Fruit fly (Drosophila melanogaster) S2 (cell line): ENCODE data around the gene CG7888.

Experiments used
- CG8478 ChIP-seq: fragments of >200 bp; optimal IDR thresholded peaks from 2 replicates; lab custom pipeline; 2018
- CTCF ChIP-seq, 2 experiments: fragments of >200 bp; optimal IDR thresholded peaks; 2 replicates each; lab custom pipeline; 2018

Gene CG7888

DNA sequence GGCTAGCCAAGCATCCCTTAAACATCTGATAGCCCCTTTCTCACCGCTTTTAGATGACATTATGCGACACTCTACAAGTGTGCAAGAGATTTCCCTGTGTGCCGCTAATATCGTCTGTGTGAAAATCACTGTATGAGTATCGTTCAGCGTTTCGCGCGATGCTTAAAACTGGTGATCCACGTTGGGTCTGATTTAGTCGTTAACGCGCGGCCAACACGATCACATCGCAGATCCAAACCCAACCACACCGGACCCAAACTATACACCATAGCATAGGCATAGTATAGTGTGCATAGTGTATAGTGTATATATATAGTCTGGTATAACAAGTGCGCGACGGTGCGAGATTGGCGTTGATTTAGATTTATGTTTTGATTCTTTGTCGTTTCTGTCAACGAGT, at the start of gene CG7888:
Gene CG7888 (plus strand): TSS at position 193 of the 400 bp plus-strand sequence.
- no peak for TF ChIP-seq CG8478
- TF ChIP-seq CTCF (optimal IDR thresholded peaks at IDR 0.05; lab: Kevin White, UChicago) = no peak

DNA sequence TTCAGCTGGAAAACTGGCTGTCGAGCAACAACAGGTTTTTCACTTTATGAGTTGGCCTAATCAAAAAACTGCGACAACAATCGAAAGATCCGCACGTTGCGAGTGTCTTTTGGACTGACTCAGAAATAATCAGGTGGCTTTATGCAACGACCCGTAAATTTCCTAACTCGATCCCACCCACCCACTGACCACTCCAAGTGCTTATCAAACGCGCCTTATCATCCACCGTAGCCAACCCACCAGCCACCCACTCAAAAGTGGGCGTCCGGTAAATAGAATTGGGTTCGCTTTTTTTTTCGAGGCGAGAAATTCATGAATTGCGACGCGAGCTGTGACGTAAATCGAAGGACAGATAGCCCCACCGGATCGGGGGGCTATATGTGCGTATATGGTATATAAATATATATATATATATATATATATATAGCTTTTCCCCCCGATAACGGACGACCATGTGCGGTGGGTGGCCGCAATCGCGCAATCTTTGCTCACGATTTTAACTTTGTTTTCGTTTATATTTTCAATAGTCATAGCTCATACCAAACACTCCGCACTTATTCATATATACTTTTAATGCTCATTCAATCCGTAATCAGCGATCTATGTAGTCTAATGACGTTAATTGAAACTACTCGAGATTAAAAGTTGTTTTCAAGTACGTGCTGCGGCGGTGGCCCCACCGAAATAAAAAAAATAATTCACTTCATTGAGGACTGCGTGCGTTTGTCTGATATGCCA, 48.9 kb upstream of the CG7888 start:
- TF ChIP-seq CG8478 (no peak), CTCF (optimal IDR thresholded peaks at IDR 0.05; lab: Kevin White, UChicago) (no peak)

DNA sequence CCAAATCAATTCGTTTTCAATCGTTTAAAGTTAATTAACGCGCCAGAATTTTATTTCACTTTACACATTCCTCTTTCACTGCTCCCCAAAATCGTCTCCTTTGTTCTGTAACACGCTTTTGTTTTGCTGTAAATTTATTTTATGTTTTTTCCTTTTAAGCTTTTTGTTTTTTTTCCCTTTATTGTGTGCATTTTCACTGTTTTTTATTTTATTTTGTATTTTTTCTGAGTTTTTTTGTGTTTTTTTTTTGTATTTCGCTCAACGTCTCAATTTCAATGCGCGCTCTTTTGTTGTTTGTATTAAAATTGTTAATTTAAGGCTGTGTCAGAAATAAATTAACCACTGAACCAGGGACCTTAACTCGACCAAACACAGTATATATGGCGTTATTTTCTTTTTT, 47.4 kb upstream of the CG7888 start:
- TF ChIP-seq CTCF (optimal IDR thresholded peaks at IDR 0.05; lab: Kevin White, UChicago) (no peak), CG8478 (no peak)

DNA sequence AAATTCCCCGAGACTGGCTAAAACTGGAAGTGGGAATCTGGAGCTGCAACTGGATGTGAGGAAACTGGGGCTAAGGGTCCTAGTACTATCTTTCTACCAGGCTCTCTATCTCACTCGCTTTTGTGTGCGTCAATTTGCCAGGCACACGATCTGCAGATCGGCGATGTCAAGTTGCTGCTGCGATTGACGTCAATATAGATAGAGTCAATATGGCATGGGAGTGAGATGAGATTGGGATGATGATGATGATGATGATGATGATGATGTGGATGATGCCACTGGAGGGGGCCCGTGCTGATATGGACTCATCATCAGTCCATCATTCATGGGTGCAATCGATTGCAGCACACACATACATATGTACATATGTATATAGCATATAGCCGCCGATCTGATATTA, 46.0 kb upstream of the CG7888 start:
- TF ChIP-seq CG8478 (no peak), CTCF (optimal IDR thresholded peaks at IDR 0.05; lab: Kevin White, UChicago) (no peak)

DNA sequence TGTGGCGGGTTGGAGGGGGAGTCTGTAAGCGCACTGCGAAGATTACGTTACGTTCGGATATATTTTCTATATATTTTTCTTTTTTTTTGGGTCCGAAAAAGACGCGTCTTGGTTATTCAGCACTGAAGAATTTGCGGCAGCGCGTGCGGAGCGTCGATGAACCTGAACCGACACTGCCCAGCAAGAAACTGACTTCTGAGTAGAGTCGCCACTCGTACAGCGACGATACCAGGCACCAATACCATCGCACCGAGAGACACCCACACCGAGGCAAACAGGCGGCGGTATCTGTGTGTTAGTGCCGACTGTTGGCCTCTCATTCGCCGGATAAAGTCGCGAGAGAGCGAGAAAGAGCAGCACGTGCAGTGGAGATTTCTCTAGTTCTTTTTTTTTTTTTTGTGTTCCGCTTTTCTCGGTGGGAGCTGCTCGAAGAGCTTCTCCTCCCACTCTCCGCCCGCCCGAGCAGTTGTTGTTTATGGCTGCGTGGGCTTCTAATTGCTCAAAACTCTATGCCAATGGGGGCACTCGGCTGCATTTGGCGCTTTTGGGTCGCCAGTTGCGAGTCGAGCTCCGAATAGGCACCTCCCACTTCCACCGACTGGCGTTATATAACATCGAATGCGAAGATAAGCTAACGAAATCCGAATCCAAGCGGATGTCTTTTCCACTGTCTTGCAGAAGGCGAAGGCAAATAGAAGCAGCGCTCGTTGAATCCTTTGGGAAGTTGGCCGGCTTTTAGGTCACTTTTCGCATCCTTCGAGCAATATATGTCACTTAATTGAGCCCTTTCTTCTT, 44.6 kb upstream of the CG7888 start, which contains the start of gene klu:
Gene klu (minus strand): TSS at position 189 of the 795 bp plus-strand sequence.
- TF ChIP-seq CTCF (optimal IDR thresholded peaks at IDR 0.05; lab: Kevin White, UChicago) = no peak
- no peak for TF ChIP-seq CG8478

DNA sequence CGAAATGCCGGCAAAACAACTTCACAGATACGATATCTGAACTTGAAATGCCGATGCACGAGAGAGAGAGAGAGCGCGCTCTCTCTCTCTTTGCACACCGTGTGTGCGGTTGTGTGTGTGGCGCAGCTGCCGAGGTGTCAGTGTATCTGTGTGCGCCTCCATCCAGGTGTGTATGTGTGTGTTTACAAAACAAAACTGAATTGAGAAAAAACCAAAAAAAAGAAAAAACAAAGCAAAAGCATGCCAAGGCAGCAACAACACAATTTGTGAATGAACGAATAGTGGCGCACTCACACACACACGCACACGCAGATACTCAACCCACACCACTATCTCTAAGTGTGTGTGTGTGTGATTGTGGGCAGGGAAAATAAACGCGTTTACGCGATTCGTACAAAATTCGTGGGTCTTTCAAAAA, 43.4 kb upstream of the CG7888 start:
- TF ChIP-seq CG8478 (no peak), CTCF (optimal IDR thresholded peaks at IDR 0.05; lab: Kevin White, UChicago) (no peak)

DNA sequence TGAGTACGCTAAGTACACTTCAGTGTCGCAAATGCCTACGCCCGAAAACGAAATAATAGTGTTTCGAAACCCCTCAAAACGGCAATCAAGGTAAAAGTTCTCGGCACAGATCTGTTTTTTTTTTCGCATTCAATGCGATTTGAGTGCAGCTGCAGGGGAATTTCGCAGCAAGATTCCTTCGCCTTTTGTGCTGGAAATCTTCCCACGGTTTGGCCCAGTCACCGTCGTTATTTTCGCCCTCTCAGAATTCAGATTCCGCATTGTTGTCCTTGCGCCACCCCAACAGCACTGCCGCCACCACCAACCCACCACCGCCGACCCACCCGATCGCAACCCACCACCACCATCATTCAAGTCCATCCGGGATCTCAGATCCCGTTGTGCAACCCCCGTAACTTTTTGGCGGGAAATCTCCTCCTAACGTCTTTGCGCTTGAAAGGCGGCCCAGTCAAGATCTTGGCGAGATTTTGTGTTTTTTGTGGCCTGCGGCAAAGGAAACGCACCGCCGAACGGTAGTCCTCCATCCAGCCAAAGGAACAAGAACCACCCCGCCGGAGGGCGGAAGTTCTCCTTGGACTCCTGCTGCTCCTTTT, 42.1 kb upstream of the CG7888 start:
- TF ChIP-seq CG8478 (no peak), CTCF (optimal IDR thresholded peaks at IDR 0.05; lab: Kevin White, UChicago) (no peak)

DNA sequence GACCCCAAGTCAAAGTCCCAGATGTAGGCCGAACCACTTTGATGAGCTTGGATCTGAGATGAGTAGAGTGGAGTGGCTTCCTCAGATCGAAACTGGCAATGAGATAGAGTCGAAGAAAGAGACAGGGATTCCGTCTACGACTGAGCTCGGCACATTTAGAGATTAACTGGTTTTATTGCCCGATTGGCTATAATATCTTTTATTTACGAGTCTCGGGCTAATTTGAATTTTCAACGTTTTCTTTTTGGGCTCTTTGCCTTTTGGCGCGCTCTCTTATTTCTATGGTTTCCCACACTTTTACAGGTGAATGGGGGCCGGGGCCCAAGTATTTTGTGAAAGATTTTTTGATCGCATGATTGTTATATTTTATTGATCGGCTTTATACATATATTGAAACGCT, 38.6 kb upstream of the CG7888 start:
- TF ChIP-seq CG8478 = no peak
- TF ChIP-seq CTCF (optimal IDR thresholded peaks at IDR 0.05; lab: Kevin White, UChicago) = no peak

DNA sequence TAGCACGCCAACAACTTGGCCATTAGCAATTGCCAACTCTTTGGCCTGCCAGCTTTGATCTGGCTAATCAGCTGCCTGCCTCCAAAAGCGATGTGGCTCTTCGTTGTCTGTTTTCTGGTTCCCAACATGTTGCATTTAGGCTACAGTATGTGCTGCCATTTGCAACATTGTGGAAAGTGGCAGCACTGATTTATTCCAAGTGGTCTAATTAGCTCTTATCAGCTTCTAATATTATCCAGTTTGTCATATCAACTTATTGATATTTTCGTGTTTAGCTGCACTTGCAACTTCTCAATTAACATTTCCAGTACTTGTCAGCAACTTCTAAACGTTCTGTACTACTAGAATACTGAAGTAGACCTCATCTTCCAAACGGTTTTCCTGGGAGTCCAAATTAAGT, 33.8 kb upstream of the CG7888 start:
- TF ChIP-seq CG8478 = no peak
- TF ChIP-seq CTCF (optimal IDR thresholded peaks at IDR 0.05; lab: Kevin White, UChicago) = no peak

DNA sequence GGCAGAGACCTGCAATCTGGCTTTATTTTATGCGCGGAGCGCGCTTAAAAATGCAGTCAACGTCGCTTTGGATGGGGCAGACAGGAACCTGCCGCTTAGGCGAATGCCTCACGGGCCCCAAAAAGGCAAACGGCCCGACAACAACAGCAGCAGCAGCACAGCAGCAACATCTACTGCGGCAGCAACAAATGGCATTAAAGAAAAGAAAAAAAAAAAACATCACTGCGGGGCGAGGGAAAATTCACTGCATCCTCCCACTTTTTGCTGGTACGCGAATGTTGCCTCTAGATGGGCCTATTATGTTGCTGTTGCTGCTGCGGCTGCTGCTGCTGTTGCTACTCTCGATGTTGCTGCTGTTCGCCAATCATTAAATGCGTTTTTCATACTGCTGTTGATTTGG, 31.9 kb upstream of the CG7888 start:
- TF ChIP-seq CTCF (optimal IDR thresholded peaks at IDR 0.05; lab: Kevin White, UChicago) (no peak), CG8478 (no peak)

DNA sequence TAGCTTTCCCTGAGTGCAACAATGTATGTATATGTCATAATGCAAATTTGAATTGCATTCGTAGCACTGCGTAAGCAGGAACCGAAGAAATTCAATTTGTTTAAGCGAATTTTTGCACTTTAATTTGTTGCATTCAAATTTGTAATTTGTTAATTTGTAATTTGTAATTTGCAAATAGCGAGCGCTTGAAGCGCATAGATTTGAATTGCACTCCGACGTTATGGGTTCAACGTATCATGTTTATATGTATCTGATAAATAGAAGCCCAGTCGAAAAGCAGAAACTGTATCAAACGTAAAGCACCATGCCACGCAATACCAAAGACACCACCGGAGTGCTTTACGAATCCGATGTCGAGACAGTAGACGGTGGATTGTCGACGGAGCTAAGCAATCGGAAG, 30.6 kb upstream of the CG7888 start, which contains the start of gene Fad2:
Gene Fad2 (plus strand): TSS at position 301 of the 400 bp plus-strand sequence.
- TF ChIP-seq CG8478 (no peak), CTCF (optimal IDR thresholded peaks at IDR 0.05; lab: Kevin White, UChicago) (no peak)

DNA sequence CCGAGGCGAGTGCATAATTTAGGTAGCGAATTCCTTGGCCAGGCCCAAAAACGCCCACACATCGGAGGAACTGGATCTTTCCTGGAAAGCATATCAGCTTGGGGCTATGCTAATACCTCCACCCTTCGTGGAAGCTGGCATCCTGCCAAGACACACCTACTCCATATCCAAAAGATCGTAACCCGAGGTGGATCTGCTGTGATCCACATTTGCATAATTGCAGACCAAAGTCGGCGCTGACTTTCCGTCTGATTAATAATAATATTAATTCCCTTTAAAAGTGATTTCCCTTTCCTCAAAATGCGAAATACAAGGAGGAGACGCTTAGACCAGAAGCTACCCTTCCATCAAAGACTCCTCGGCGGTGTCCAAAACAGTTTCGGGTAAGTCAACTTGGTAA, 28.6 kb upstream of the CG7888 start, which contains the start of gene CG32079:
Gene CG32079 (plus strand): TSS at position 301 of the 400 bp plus-strand sequence.
- TF ChIP-seq CG8478 = no peak
- TF ChIP-seq CTCF (optimal IDR thresholded peaks at IDR 0.05; lab: Kevin White, UChicago) = no peak

DNA sequence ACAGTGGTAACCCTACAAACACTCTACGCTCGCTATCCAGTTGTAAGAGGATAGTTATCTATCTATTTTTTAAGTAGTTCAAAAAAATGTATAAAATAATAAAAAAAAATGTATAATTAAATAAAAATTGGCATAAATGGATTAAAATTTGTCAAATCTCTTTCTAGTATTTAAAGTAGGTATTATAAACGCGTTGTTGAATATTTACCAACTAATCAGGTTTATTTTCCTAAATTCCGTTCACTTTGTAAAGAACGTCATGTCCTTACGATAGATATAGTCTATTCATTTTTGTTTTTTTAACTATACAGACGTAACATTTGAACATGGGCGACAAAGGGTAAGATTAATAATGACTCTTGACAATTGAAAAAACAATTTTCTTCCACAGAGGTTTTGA, 26.6 kb upstream of the CG7888 start, which contains the start of gene CG32081:
Gene CG32081 (plus strand): TSS at position 301 of the 400 bp plus-strand sequence.
- TF ChIP-seq CG8478 (no peak), CTCF (optimal IDR thresholded peaks at IDR 0.05; lab: Kevin White, UChicago) (no peak)

DNA sequence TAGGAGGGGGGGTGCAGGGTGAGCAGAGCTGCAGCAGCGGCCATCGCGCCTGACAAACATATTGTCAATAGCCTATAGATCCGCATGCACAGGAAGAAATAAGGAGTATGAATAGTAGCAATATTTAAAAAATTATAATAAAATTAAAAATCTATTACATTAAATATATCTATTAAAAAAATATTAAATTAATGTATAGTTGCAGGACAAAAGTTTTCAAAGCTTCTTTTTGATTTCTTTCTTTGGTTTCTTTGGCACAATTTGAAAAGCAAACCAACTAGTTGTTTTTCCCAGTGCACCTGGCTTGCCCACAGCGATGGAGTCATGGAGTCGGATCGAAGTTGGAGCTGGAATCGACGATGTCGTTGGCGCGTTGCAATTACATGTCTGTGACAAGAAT, 22.1 kb upstream of the CG7888 start:
- TF ChIP-seq CG8478 (no peak), CTCF (optimal IDR thresholded peaks at IDR 0.05; lab: Kevin White, UChicago) (no peak)

DNA sequence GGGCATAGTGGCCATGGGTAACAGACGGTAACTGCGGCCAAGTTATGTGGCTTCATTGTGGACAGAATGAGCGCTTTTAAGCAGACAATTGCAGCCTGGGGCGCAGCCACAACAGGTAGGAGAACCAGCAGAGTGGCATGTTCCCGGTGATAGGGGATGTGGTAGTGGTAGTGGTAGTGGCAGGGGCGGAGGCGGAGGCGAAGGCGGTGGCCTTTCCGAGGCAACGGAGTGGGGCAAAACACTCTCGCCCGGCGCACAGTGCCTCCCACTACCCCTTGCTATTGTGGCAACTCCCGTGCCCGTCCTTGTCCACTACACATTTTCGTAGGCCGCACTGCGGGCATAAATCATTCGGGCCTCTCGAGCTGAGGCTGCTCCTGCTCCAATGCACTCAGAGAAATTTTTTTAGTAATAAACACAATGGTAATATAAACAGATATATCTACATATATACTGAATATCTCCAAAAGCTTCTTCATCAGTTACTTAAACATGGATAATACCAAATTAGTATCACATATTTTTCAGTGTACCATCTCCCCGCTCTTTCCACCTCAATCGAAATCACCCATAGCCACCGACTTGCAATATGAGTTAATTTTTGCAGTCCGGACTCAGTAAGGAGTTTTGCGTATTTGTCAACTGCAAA, 20.4 kb upstream of the CG7888 start:
- TF ChIP-seq CG8478 (no peak), CTCF (optimal IDR thresholded peaks at IDR 0.05; lab: Kevin White, UChicago) (no peak)
